Fruit fly (Drosophila melanogaster) whole organism, embryonic: Measurements from ENCODE around the gene CG14020.

Experiments
- Bdp1 ChIP-seq: fragments of 200-800 bp; sonication (Bioruptor generic); optimal IDR thresholded peaks from 3 replicates; lab custom pipeline; 2016; ENCODE audit warnings: missing biosample characterization, missing genetic modification characterization
- Dref ChIP-seq: fragments of 200-800 bp; sonication (Bioruptor generic); IDR thresholded peaks from 2 replicates; pipeline ENCODE4 v1.3.6; 2022; ENCODE audit warnings: missing biosample characterization, missing genetic modification characterization
- ase ChIP-seq: fragments of 200-800 bp; sonication (Bioruptor generic); IDR thresholded peaks from 3 replicates; pipeline ENCODE4 v1.3.6; 2022; ENCODE audit warnings: missing biosample characterization, missing genetic modification characterization
- vnd ChIP-seq: fragments of 200-800 bp; sonication (Bioruptor generic); IDR thresholded peaks from 3 replicates; pipeline ENCODE4 v1.3.6; 2022; ENCODE audit warnings: missing biosample characterization, missing genetic modification characterization; ENCODE audit not compliant: partially characterized antibody

DNA sequence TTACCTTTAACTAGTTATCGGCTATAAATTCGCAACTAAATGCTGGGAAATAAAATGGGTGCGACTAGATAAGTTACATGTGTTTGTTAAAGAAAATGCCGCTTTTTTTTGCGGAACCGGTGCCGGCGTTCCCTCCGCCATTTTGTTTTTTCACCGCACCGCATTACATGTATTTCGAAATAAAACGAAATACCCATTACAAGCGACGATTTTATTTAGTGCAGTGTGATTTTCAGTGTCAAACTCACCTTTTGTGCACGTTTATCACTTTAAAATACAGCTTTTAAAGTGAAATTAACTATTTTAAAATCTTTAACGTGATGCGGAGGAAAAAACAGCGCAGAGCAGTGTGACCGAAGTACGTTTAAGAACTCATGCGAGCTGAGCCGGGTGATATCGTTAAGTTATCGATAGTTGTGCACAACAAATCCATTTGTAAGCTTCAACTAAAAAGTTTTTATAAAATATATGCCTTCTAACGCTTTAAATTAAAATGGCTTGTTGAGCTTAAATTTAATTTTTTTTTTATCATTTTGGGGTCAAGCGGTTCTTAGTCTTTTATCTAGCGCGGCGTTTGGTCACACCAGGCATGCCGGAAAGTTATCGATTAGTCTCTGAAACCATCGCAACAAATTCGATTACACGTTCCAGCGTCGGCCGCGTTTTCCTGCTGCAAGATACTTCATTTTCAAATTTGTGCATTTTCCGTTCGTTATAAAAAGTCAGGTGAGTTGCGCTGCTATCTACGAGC lies 24.6 kb downstream of the CG14020 start, which contains the start of the genes Hel25E and Lam:
- peak; percentile 81 for TF ChIP-seq Dref
- TF ChIP-seq Bdp1 (GFP tag; lab: Kevin White, UChicago) = no peak
- peak; percentile 85 for TF ChIP-seq vnd (GFP tag; lab: Robert Waterston, UW)
- no peak for TF ChIP-seq ase
